Fruit fly (Drosophila melanogaster) whole organism: Measurements from ENCODE around the gene Cont.

ENCODE experiments used
- psq ChIP-seq: fragments of >200 bp; optimal IDR thresholded peaks from 2 replicates; lab custom pipeline; 2017
- usp ChIP-seq: fragments of >200 bp; optimal IDR thresholded peaks from 2 replicates; lab custom pipeline; 2017; ENCODE audit warnings: missing biosample characterization, missing genetic modification characterization, mixed read lengths

DNA sequence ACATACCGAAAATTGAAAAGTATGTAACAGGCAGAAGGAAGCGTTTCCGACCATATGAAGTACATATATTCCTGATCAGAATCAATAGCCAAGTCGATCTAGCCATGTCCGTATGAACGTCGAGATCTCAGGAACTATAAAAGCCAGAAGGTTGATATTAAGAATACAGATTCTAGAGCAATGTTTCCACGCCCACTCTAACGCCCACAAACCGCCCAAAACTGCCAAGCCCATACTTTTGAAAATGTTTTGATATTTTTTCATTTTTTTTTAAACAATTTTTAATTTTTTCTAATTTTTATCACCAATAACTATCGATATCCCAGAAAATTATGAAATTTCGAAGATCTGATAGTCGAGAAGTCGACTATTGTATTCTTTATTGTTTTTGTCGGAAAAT lies 19.1 kb upstream of the Cont start:
- TF ChIP-seq psq = no peak
- no peak for TF ChIP-seq usp (GFP tag; lab: Kevin White, UChicago)
